Worm (Caenorhabditis elegans) whole organism, L4 larva: Measurements from ENCODE around the gene ugt-8.
"Not testable (repeated sequence)": the region's sequence is repeated elsewhere in the genome, so short reads cannot be mapped to it uniquely, and the experiment has no call there.

Experiments
- F10B5.3 ChIP-seq: sonication (generic microtip); optimal IDR thresholded peaks from 2 replicates; lab custom pipeline; 2016; ENCODE audit warnings: mild to moderate bottlenecking, missing genetic modification characterization, missing compliant biosample characterization
- F26F4.8 ChIP-seq: fragments of 200-800 bp; sonication (Bioruptor generic); conservative IDR thresholded peaks from 2 replicates; pipeline ENCODE4 v1.3.6; 2022; ENCODE audit warnings: missing genetic modification characterization, missing compliant biosample characterization
- F49E8.2 ChIP-seq: sonication (generic microtip); optimal IDR thresholded peaks from 2 replicates; lab custom pipeline; 2016; ENCODE audit warnings: missing compliant biosample characterization, mild to moderate bottlenecking, missing genetic modification characterization, borderline replicate concordance
- Y105C5A.15 ChIP-seq: fragments of 200-800 bp; sonication (Bioruptor generic); IDR thresholded peaks from 2 replicates; pipeline ENCODE4 v1.3.6; 2022; ENCODE audit warnings: missing genetic modification characterization, missing compliant biosample characterization
- aha-1 ChIP-seq: fragments of 150-350 bp; peaks from one replicate; lab custom pipeline; 2014; ENCODE audit warnings: missing biosample characterization, missing genetic modification characterization
- ama-1 ChIP-seq: fragments of 150-350 bp; optimal IDR thresholded peaks from 2 replicates; lab custom pipeline; 2014; ENCODE audit warnings: inconsistent platforms, mixed read lengths
- ceh-82 ChIP-seq: sonication (generic microtip); optimal IDR thresholded peaks from 2 replicates; lab custom pipeline; 2017; ENCODE audit warnings: missing biosample characterization, missing genetic modification characterization
- cey-2 ChIP-seq: sonication (generic microtip); optimal IDR thresholded peaks from 3 replicates; lab custom pipeline; 2017; ENCODE audit warnings: missing genetic modification characterization, mild to moderate bottlenecking, missing compliant biosample characterization, antibody characterized with exemption, borderline replicate concordance; ENCODE audit not compliant: insufficient read depth
- daf-12 ChIP-seq: fragments of 150-350 bp; optimal IDR thresholded peaks from 2 replicates; lab custom pipeline; 2014; ENCODE audit warnings: missing biosample characterization, missing genetic modification reagents, missing genetic modification characterization
- daf-16 ChIP-seq, 3 experiments: sonication (generic microtip); optimal IDR thresholded peaks; 2 replicates each; lab custom pipeline; 2016 to 2017; ENCODE audit warnings: missing genetic modification characterization in 3 of 3, missing genetic modification reagents in 3 of 3, mild to moderate bottlenecking in 2 of 3, missing compliant biosample characterization in 2 of 3, missing biosample characterization in 1 of 3, moderate library complexity in 1 of 3
- dmd-9 ChIP-seq: fragments of 200-800 bp; sonication (Bioruptor generic); IDR thresholded peaks from 2 replicates; pipeline ENCODE4 v1.3.6; 2022; ENCODE audit warnings: missing genetic modification reagents, missing genetic modification characterization, missing compliant biosample characterization
- duxl-1 ChIP-seq: sonication (generic microtip); optimal IDR thresholded peaks from 2 replicates; lab custom pipeline; 2016; ENCODE audit warnings: mild to moderate bottlenecking, missing genetic modification characterization, moderate library complexity, missing compliant biosample characterization; ENCODE audit not compliant: poor library complexity
- egl-43 ChIP-seq: fragments of 200-800 bp; sonication (Bioruptor generic); IDR thresholded peaks from 2 replicates; pipeline ENCODE4 v1.3.6; 2022; ENCODE audit warnings: missing genetic modification reagents, missing genetic modification characterization, missing compliant biosample characterization
- hif-1 ChIP-seq, 2 experiments: sonication (generic microtip); optimal IDR thresholded peaks; 2 replicates each; lab custom pipeline; 2016 to 2017; ENCODE audit warnings: missing compliant biosample characterization in 2 of 2, missing genetic modification characterization in 2 of 2, missing genetic modification reagents in 2 of 2, missing genotype in 2 of 2, mild to moderate bottlenecking in 1 of 2
- hlh-30 ChIP-seq: sonication (generic microtip); optimal IDR thresholded peaks from 2 replicates; lab custom pipeline; 2017; ENCODE audit warnings: antibody characterized with exemption, mild to moderate bottlenecking, missing genetic modification characterization, missing compliant biosample characterization; ENCODE audit not compliant: insufficient read depth
- jun-1 ChIP-seq: fragments of 150-350 bp; optimal IDR thresholded peaks from 2 replicates; lab custom pipeline; 2014; ENCODE audit warnings: missing biosample characterization, missing genetic modification reagents, missing genetic modification characterization
- lin-38 ChIP-seq: fragments of 200-800 bp; sonication (Bioruptor generic); IDR thresholded peaks from 2 replicates; pipeline ENCODE4 v1.3.6; 2022; ENCODE audit warnings: missing genetic modification reagents, missing genetic modification characterization, missing compliant biosample characterization
- lin-39 ChIP-seq: fragments of 150-350 bp; optimal IDR thresholded peaks from 2 replicates; lab custom pipeline; 2014; ENCODE audit warnings: missing biosample characterization, missing genetic modification reagents, missing genetic modification characterization
- mdt-29 ChIP-seq: fragments of 200-800 bp; sonication (Bioruptor generic); IDR thresholded peaks from 2 replicates; pipeline ENCODE4 v1.3.6; 2022; ENCODE audit warnings: missing genetic modification reagents, missing genetic modification characterization, missing compliant biosample characterization
- mxl-2 ChIP-seq: fragments of 200-800 bp; sonication (Bioruptor generic); conservative IDR thresholded peaks from 2 replicates; pipeline ENCODE4 v1.3.6; 2022; ENCODE audit warnings: missing genetic modification reagents, missing genetic modification characterization, missing compliant biosample characterization
- nhr-10 ChIP-seq: fragments of 150-350 bp; optimal IDR thresholded peaks from 2 replicates; lab custom pipeline; 2014; ENCODE audit warnings: missing biosample characterization, missing genetic modification characterization
- nhr-111 ChIP-seq: fragments of 200-800 bp; sonication (Bioruptor generic); optimal IDR thresholded peaks from 2 replicates; lab custom pipeline; 2018; ENCODE audit warnings: mild to moderate bottlenecking, missing genetic modification characterization, missing compliant biosample characterization
- nhr-237 ChIP-seq: sonication (generic microtip); optimal IDR thresholded peaks from 2 replicates; lab custom pipeline; 2017; ENCODE audit warnings: missing biosample characterization, missing genetic modification characterization
- nhr-28 ChIP-seq: fragments of 150-350 bp; optimal IDR thresholded peaks from 2 replicates; lab custom pipeline; 2014; ENCODE audit warnings: missing biosample characterization, missing genetic modification characterization
- nhr-6 ChIP-seq: fragments of 150-350 bp; optimal IDR thresholded peaks from 2 replicates; lab custom pipeline; 2014; ENCODE audit warnings: missing biosample characterization, missing genetic modification characterization
- nhr-77 ChIP-seq: fragments of 150-350 bp; optimal IDR thresholded peaks from 2 replicates; lab custom pipeline; 2014; ENCODE audit warnings: missing biosample characterization, missing genetic modification characterization
- saeg-2 ChIP-seq: fragments of 200-800 bp; sonication (Bioruptor generic); IDR thresholded peaks from 2 replicates; pipeline ENCODE4 v1.3.6; 2022; ENCODE audit warnings: missing genetic modification reagents, missing genetic modification characterization, missing compliant biosample characterization
- sdz-12 ChIP-seq: fragments of 200-800 bp; sonication (Bioruptor generic); optimal IDR thresholded peaks from 2 replicates; lab custom pipeline; 2018; ENCODE audit warnings: mild to moderate bottlenecking, missing genetic modification characterization, missing compliant biosample characterization
- set-16 ChIP-seq: fragments of 200-800 bp; sonication (Bioruptor generic); IDR thresholded peaks from 2 replicates; pipeline ENCODE4 v1.3.6; 2022; ENCODE audit warnings: missing genetic modification reagents, missing genetic modification characterization, missing compliant biosample characterization
- snpc-1.2 ChIP-seq: fragments of 200-800 bp; sonication (Bioruptor generic); IDR thresholded peaks from 2 replicates; pipeline ENCODE4 v1.3.6; 2022; ENCODE audit warnings: missing genetic modification reagents, missing genetic modification characterization, missing compliant biosample characterization
- spr-3 ChIP-seq: fragments of 200-800 bp; sonication (Bioruptor generic); optimal IDR thresholded peaks from 2 replicates; lab custom pipeline; 2018; ENCODE audit warnings: mild to moderate bottlenecking, missing genetic modification characterization, missing compliant biosample characterization
- tra-1 ChIP-seq: fragments of 200-800 bp; sonication (Bioruptor generic); IDR thresholded peaks from 2 replicates; pipeline ENCODE4 v1.3.6; 2022; ENCODE audit warnings: missing genetic modification reagents, missing genetic modification characterization, missing compliant biosample characterization
- unc-130 ChIP-seq: sonication (generic microtip); optimal IDR thresholded peaks from 2 replicates; lab custom pipeline; 2016; ENCODE audit warnings: missing genetic modification reagents, missing genetic modification characterization, missing compliant biosample characterization
- unc-62 ChIP-seq, 3 experiments: fragments of 150-350 bp in 1 of 3; sonication (generic microtip); optimal IDR thresholded peaks in 2 of 3; peaks in 1 of 3; 1 replicate in 1 of 3; 2 replicates in 2 of 3; lab custom pipeline; 2014 to 2017; ENCODE audit warnings: missing biosample characterization in 3 of 3, missing genetic modification characterization in 3 of 3, missing genetic modification reagents in 3 of 3, missing genotype in 1 of 3
- vab-7 ChIP-seq: fragments of 200-800 bp; sonication (Bioruptor generic); IDR thresholded peaks from 2 replicates; pipeline ENCODE4 v1.3.6; 2022; ENCODE audit warnings: missing genetic modification reagents, missing genetic modification characterization, missing compliant biosample characterization
- ztf-11 ChIP-seq: fragments of 150-350 bp; optimal IDR thresholded peaks from 2 replicates; lab custom pipeline; 2014; ENCODE audit warnings: missing biosample characterization, missing genetic modification characterization

ugt-8 gene

ce11 chrV:4890781-4891180 lies 12.9 kb upstream of the ugt-8 start:
- TF ChIP-seq set-16 (GFP tag; lab: Robert Waterston, UW), result peak; percentile 86
- no peak for TF ChIP-seq mdt-29
- TF ChIP-seq nhr-111, result no peak

- no peak for TF ChIP-seq nhr-237 (tag; lab: Kevin White, UChicago)
- TF ChIP-seq unc-130 (GFP tag; lab: Kevin White, UChicago), result peak; percentile 26
- no peak for TF ChIP-seq jun-1 (tag; lab: Kevin White, UChicago)
- TF ChIP-seq F49E8.2, result peak; percentile 30
- peak; percentile 60 for TF ChIP-seq lin-38 (GFP tag; lab: Robert Waterston, UW)
These were observed 12.4 kb upstream of the ugt-8 start for ce11 chrV:4891305-4891704.

- TF ChIP-seq ceh-82 (tag; lab: Kevin White, UChicago) (no peak), aha-1 (tag; lab: Kevin White, UChicago) (peak; percentile 21)
These were observed 8.8 kb upstream of the ugt-8 start, which contains the start of gene ugt-11 for ce11 chrV:4894971-4895370. ugt-11 (minus strand) TSS chrV:4895071.

ce11 chrV:4895744-4896143 lies 8.0 kb upstream of the ugt-8 start, which contains the start of gene ugt-9:
ugt-9 (plus strand) TSS chrV:4896048.
- TF ChIP-seq lin-39 (tag; lab: Kevin White, UChicago) (no peak), nhr-77 (tag; lab: Kevin White, UChicago) (peak; percentile 53), unc-62 (GFP tag; optimal IDR thresholded peaks at IDR 0.05 in 1 of 2; lab: Kevin White, UChicago) (peak in 1 of 2 experiments; percentile 84), unc-62 (tag; optimal IDR thresholded peaks at IDR 0.05; lab: Kevin White, UChicago) (no peak), daf-12 (no peak), vab-7 (GFP tag; lab: Robert Waterston, UW) (no peak), hif-1 (tag; optimal IDR thresholded peaks at IDR 0.05; lab: Kevin White, UChicago) (no peak), daf-16 (GFP tag; optimal IDR thresholded peaks at IDR 0.05; lab: Kevin White, UChicago) (no peak), daf-16 (tag; optimal IDR thresholded peaks at IDR 0.05; lab: Kevin White, UChicago) (peak; percentile 17), snpc-1.2 (no peak), nhr-28 (tag; lab: Kevin White, UChicago) (peak; percentile 99)

ce11 chrV:4900020-4900419 lies 3.7 kb upstream of the ugt-8 start, which contains the start of gene ugt-10:
ugt-10 (minus strand) TSS chrV:4900120.
- TF ChIP-seq unc-62 (GFP tag; optimal IDR thresholded peaks at IDR 0.05 in 1 of 2; lab: Kevin White, UChicago), result peak in 1 of 2 experiments; percentile 75
- TF ChIP-seq unc-62 (tag; optimal IDR thresholded peaks at IDR 0.05; lab: Kevin White, UChicago), result not testable (repeated sequence)

- no peak for TF ChIP-seq duxl-1 (tag; lab: Kevin White, UChicago)
- TF ChIP-seq nhr-28 (tag; lab: Kevin White, UChicago), result peak; percentile 7
These were observed 2.7 kb upstream of the ugt-8 start, which contains the start of gene ugt-67 for ce11 chrV:4901074-4901473. ugt-67 (plus strand) TSS chrV:4901374.

ce11 chrV:4905953-4906352 lies 2.2 kb downstream of the ugt-8 start, which contains the start of gene ugt-14:
ugt-14 (plus strand) TSS chrV:4906253.
- no peak for TF ChIP-seq tra-1 (GFP tag; lab: Robert Waterston, UW)
- peak; percentile 88 for TF ChIP-seq nhr-28 (tag; lab: Kevin White, UChicago)

- no peak for TF ChIP-seq F10B5.3
- TF ChIP-seq nhr-6, result no peak
- no peak for TF ChIP-seq lin-39 (tag; lab: Kevin White, UChicago)
- TF ChIP-seq ama-1 (lab: Kevin White, UChicago), result no peak
- TF ChIP-seq cey-2, result peak; percentile 47
- no peak for TF ChIP-seq saeg-2 (GFP tag; lab: Robert Waterston, UW)
- no peak for TF ChIP-seq spr-3
- no peak for TF ChIP-seq nhr-10 (tag; lab: Kevin White, UChicago)
- no peak for TF ChIP-seq lin-38 (GFP tag; lab: Robert Waterston, UW)
- TF ChIP-seq sdz-12, result no peak
- TF ChIP-seq nhr-237 (tag; lab: Kevin White, UChicago), result no peak
- TF ChIP-seq dmd-9, result no peak
- TF ChIP-seq mxl-2, result no peak
- no peak for TF ChIP-seq F26F4.8
- TF ChIP-seq egl-43 (GFP tag; lab: Robert Waterston, UW), result no peak
- no peak for TF ChIP-seq jun-1 (tag; lab: Kevin White, UChicago)
- TF ChIP-seq hlh-30 (tag; lab: Kevin White, UChicago), result peak; percentile 9
- TF ChIP-seq ztf-11 (tag; lab: Kevin White, UChicago), result no peak
- no peak for TF ChIP-seq Y105C5A.15 (GFP tag; lab: Robert Waterston, UW)
These were observed 4.9 kb downstream of the ugt-8 start, which contains the start of gene ugt-13 for ce11 chrV:4908591-4908990. ugt-13 (plus strand) TSS chrV:4908884.
